Fruit fly (Drosophila melanogaster): ENCODE measurements around the gene CG42818.

The CG42818 gene

dm6 chr2L:16241639-16242038, at the start of gene CG42818:
Gene CG42818, plus strand, starts transcription at chr2L:16241939.
- no peak for TF ChIP-seq CG17801 (GFP tag; optimal IDR thresholded peaks at IDR 0.05; ENCODE audit: partially characterized antibody)

- no peak for TF ChIP-seq CG17801 (GFP tag; optimal IDR thresholded peaks at IDR 0.05; ENCODE audit: partially characterized antibody)
Observed at dm6 chr2L:16198150-16198549, 43.6 kb upstream of the CG42818 start.

dm6 chr2L:16211159-16211558, 30.6 kb upstream of the CG42818 start, which contains the start of gene CG31819:
Gene CG31819, plus strand, starts transcription at chr2L:16211459.
- TF ChIP-seq CG17801 (GFP tag; optimal IDR thresholded peaks at IDR 0.05; ENCODE audit: partially characterized antibody) = no peak

- TF ChIP-seq CG17801 (GFP tag; optimal IDR thresholded peaks at IDR 0.05; ENCODE audit: partially characterized antibody) = no peak
Observed at dm6 chr2L:16216298-16216697, 25.4 kb upstream of the CG42818 start.

- no peak for TF ChIP-seq CG17801 (GFP tag; optimal IDR thresholded peaks at IDR 0.05; ENCODE audit: partially characterized antibody)
Observed at dm6 chr2L:16223981-16224380, 17.8 kb upstream of the CG42818 start.

dm6 chr2L:16231265-16231664, 10.5 kb upstream of the CG42818 start, which contains the start of gene Ca-Ma2d:
Gene Ca-Ma2d, plus strand, starts transcription at chr2L:16231475.
- TF ChIP-seq CG17801 (GFP tag; optimal IDR thresholded peaks at IDR 0.05; ENCODE audit: partially characterized antibody) = no peak

- no peak for TF ChIP-seq CG17801 (GFP tag; optimal IDR thresholded peaks at IDR 0.05; ENCODE audit: partially characterized antibody)
Observed at dm6 chr2L:16234817-16235216, 6.9 kb upstream of the CG42818 start.

dm6 chr2L:16251598-16252131, 9.9 kb downstream of the CG42818 start, which contains the start of gene CG46309:
Gene CG46309, minus strand, starts transcription at chr2L:16251788.
- peak; percentile 34 for TF ChIP-seq CG17801 (GFP tag; optimal IDR thresholded peaks at IDR 0.05; ENCODE audit: partially characterized antibody)

dm6 chr2L:16255232-16256117, 13.7 kb downstream of the CG42818 start:
- TF ChIP-seq CG17801 (GFP tag; optimal IDR thresholded peaks at IDR 0.05; ENCODE audit: partially characterized antibody) = no peak

dm6 chr2L:16256118-16256435, 14.3 kb downstream of the CG42818 start:
- no peak for TF ChIP-seq CG17801 (GFP tag; optimal IDR thresholded peaks at IDR 0.05; ENCODE audit: partially characterized antibody)

dm6 chr2L:16257227-16258071, 15.7 kb downstream of the CG42818 start, which contains the start of the genes PRL-1 and EndoGI:
Gene PRL-1, minus strand, starts transcription at chr2L:16257606.
Gene EndoGI, plus strand, starts transcription at chr2L:16257688.
- peak; percentile 97 for TF ChIP-seq CG17801 (GFP tag; optimal IDR thresholded peaks at IDR 0.05; ENCODE audit: partially characterized antibody)

- no peak for TF ChIP-seq CG17801 (GFP tag; optimal IDR thresholded peaks at IDR 0.05; ENCODE audit: partially characterized antibody)
Observed at dm6 chr2L:16261576-16262217, 20.0 kb downstream of the CG42818 start, which contains the start of the genes twe and CG4935. Gene twe, minus strand, starts transcription at chr2L:16261877. Gene CG4935, plus strand, starts transcription at chr2L:16262141.

dm6 chr2L:16263723-16264122, 22.0 kb downstream of the CG42818 start:
- TF ChIP-seq CG17801 (GFP tag; optimal IDR thresholded peaks at IDR 0.05; ENCODE audit: partially characterized antibody) = no peak

dm6 chr2L:16267159-16268065, 25.7 kb downstream of the CG42818 start:
- TF ChIP-seq CG17801 (GFP tag; optimal IDR thresholded peaks at IDR 0.05; ENCODE audit: partially characterized antibody) = no peak
